Worm (Caenorhabditis elegans): ENCODE measurements around the gene F28G4.3.
A peak's percentile ranks its signal among the peaks of the same experiment; 100 is the strongest.

The F28G4.3 gene

DNA sequence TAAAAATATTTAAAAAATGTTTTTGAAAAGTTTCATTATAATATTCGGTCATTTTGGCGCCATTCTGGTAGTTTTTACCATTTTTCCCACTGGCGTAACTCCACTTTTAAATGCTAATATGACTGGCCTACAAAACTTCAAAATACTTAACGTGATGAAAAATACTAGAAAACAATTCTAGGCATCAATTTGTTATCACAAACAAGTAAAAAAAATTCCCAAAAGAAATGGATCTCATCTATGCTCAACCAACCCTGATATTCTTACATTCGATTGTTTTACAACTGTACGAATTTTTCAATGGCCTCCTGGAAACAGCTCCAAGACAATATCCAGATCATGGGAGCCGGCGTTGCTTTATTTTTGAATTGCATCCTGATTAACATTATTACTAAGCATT, 27.5 kb upstream of the F28G4.3 start, which contains the start of gene str-214:
Gene str-214 (plus strand): TSS at position 301 of the 400 bp plus-strand sequence.
- TF ChIP-seq eor-1 (tag; optimal IDR thresholded peaks at IDR 0.05) (no peak), ztf-4 (tag; optimal IDR thresholded peaks at IDR 0.05) (no peak), mml-1 (tag; optimal IDR thresholded peaks at IDR 0.05) (no peak), elt-2 (tag; optimal IDR thresholded peaks at IDR 0.05) (no peak), nhr-11 (tag; optimal IDR thresholded peaks at IDR 0.05) (no peak), snpc-4 (tag; optimal IDR thresholded peaks at IDR 0.05) (no peak), daf-12 (tag; optimal IDR thresholded peaks at IDR 0.05) (no peak), ceh-16 (tag; optimal IDR thresholded peaks at IDR 0.05) (no peak), nhr-43 (tag; optimal IDR thresholded peaks at IDR 0.05; ENCODE audit: poor library complexity, severe bottlenecking) (no peak), nhr-12 (tag; optimal IDR thresholded peaks at IDR 0.05) (no peak), aly-2 (tag; optimal IDR thresholded peaks at IDR 0.05) (no peak), nhr-76 (tag; optimal IDR thresholded peaks at IDR 0.05) (no peak), unc-62 (GFP tag; optimal IDR thresholded peaks at IDR 0.05) (no peak), nhr-77 (tag; optimal IDR thresholded peaks at IDR 0.05) (no peak), nhr-28 (tag; optimal IDR thresholded peaks at IDR 0.05) (no peak), sea-2 (GFP tag; optimal IDR thresholded peaks at IDR 0.05) (no peak), ama-1 (optimal IDR thresholded peaks at IDR 0.05) (no peak)

DNA sequence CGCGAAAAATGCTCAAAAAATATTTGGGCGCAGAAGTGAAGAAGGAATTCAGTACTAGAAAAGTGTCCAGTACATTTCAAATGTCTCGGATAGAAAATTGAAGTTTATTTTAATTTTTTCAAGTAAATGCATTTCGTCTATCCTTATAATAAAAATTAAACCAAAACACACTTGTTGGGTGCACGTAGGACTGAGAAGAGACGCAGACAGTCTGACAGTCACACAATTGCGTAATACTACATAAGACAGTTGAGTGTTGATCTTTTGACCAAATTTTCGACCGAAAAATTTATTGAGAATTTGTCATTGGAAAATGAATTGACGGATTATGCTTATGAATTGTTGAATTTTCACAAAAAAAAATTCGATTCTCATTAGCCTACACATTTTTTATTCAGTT, 22.0 kb upstream of the F28G4.3 start, which contains the start of gene oac-7:
Gene oac-7 (plus strand): TSS at position 283 of the 400 bp plus-strand sequence.
- TF ChIP-seq elt-2 (tag; optimal IDR thresholded peaks at IDR 0.05), result peak; percentile 15
- no peak for TF ChIP-seq ceh-16 (tag; optimal IDR thresholded peaks at IDR 0.05)
- no peak for TF ChIP-seq sea-2 (GFP tag; optimal IDR thresholded peaks at IDR 0.05)
- no peak for TF ChIP-seq snpc-4 (tag; optimal IDR thresholded peaks at IDR 0.05)
- TF ChIP-seq nhr-11 (tag; optimal IDR thresholded peaks at IDR 0.05), result no peak
- no peak for TF ChIP-seq ceh-82 (tag; optimal IDR thresholded peaks at IDR 0.05)
- TF ChIP-seq lin-39 (tag; optimal IDR thresholded peaks at IDR 0.05), result no peak

DNA sequence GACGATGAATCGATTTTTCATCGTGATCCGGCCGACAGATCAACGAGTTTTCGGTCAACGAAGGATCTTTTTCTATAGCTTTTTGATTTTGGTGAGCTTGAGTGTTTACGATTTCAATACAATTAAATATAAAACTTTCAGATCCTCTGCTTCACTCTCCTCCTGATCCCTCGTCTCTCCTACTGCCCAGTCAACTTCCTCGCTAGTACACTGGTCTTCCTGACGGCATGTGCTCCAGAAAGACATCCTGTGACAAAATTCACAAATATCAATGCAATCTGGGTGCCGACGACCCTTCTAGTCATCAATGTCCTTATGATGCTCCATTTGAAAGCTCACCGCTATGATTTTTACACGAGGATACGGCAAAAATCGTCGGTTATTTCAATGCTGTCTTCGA, 20.8 kb upstream of the F28G4.3 start:
- TF ChIP-seq elt-3 (tag; optimal IDR thresholded peaks at IDR 0.05) (no peak), hmg-11 (tag; optimal IDR thresholded peaks at IDR 0.05) (no peak), daf-12 (tag; optimal IDR thresholded peaks at IDR 0.05) (no peak), fos-1 (tag; optimal IDR thresholded peaks at IDR 0.05) (no peak), nhr-12 (tag; optimal IDR thresholded peaks at IDR 0.05) (no peak), ZK546.5 (tag; optimal IDR thresholded peaks at IDR 0.05) (no peak), nhr-77 (tag; optimal IDR thresholded peaks at IDR 0.05) (no peak), eor-1 (tag; optimal IDR thresholded peaks at IDR 0.05) (no peak), unc-39 (tag; optimal IDR thresholded peaks at IDR 0.05) (no peak), tbx-2 (tag; optimal IDR thresholded peaks at IDR 0.05) (no peak), nfya-1 (tag; optimal IDR thresholded peaks at IDR 0.05; ENCODE audit: insufficient read depth) (no peak), nhr-28 (tag; optimal IDR thresholded peaks at IDR 0.05) (no peak), egl-5 (tag; optimal IDR thresholded peaks at IDR 0.05) (no peak), R02D3.7 (tag; optimal IDR thresholded peaks at IDR 0.05) (no peak)

DNA sequence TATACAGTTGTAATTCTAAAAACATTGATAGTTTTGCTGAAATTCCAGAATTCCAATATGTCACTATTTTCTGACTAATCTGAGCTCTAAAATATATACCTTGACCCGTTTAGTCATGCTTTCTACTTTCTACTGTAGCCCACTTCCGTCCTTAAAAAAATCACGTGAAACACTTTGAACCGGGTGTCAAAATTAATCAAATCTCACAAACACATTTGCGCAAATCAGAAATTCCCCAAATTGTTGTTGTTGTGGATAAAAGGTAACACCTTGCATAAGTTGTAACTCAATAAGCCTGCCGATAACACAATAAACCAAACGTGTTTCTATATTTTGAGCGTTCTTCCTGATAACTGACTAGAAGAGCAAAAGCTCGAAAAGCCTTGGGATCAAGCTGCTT, 19.7 kb upstream of the F28G4.3 start, which contains the start of gene srxa-7:
Gene srxa-7 (plus strand): TSS at position 301 of the 400 bp plus-strand sequence.
- TF ChIP-seq ZK546.5 (tag; optimal IDR thresholded peaks at IDR 0.05), result no peak
- no peak for TF ChIP-seq lsy-12 (tag; optimal IDR thresholded peaks at IDR 0.05)
- no peak for TF ChIP-seq nhr-25 (tag; optimal IDR thresholded peaks at IDR 0.05)
- TF ChIP-seq snpc-4 (tag; optimal IDR thresholded peaks at IDR 0.05), result no peak

DNA sequence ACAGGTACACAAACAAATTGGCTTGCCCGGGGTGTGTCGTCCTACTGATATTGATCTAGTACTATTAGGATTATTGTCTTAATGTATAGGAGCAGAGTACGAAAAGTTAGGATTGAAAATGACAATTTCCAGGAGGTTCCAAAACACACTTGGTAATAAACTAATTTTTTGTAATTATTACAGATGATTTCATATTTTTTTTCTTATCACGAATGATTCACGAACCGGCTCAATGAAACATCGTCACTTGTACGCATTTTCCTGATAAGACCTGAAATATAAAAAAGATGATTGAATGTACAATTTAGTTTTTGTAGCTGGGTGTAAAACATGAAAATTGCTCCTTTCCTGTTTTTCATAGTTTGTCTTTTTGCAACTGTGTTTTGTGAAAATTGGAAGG, 14.9 kb upstream of the F28G4.3 start, which contains the start of the genes C31A11.13 and oac-6:
Gene C31A11.13 (minus strand): TSS at position 113 of the 400 bp plus-strand sequence.
Gene oac-6 (plus strand): TSS at position 279 of the 400 bp plus-strand sequence.
- TF ChIP-seq elt-2 (tag; optimal IDR thresholded peaks at IDR 0.05), result peak; percentile 58
- TF ChIP-seq pqm-1 (tag; optimal IDR thresholded peaks at IDR 0.05), result peak; percentile 60
- TF ChIP-seq nhr-25 (tag; optimal IDR thresholded peaks at IDR 0.05), result no peak

DNA sequence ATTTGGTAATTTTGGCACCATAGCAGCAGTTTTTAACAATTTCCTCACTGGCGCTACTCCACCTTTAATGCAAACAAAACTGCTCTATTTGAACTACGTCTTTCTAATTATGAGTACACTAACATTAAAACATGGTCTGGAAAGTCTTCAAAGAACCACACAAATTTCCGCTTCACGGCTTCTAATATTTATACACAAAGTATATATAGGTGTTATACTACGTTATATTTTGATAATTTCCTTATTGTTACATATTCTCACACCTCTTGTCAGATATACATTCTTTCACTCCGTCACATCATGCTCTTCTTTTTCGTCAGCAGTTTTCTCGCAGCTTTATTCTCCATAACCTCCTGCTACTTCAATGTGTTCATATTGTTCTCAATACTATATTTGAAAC, 12.8 kb upstream of the F28G4.3 start, which contains the start of gene srbc-82:
Gene srbc-82 (plus strand): TSS at position 301 of the 400 bp plus-strand sequence.
- TF ChIP-seq eor-1 (tag; optimal IDR thresholded peaks at IDR 0.05) (no peak), nhr-11 (tag; optimal IDR thresholded peaks at IDR 0.05) (no peak), nhr-12 (tag; optimal IDR thresholded peaks at IDR 0.05) (no peak), ceh-9 (tag; optimal IDR thresholded peaks at IDR 0.05) (no peak), nhr-76 (tag; optimal IDR thresholded peaks at IDR 0.05) (no peak), skn-1 (tag; optimal IDR thresholded peaks at IDR 0.05) (no peak), ama-1 (optimal IDR thresholded peaks at IDR 0.05) (no peak), R02D3.7 (tag; optimal IDR thresholded peaks at IDR 0.05) (no peak), tbx-2 (tag; optimal IDR thresholded peaks at IDR 0.05) (no peak), elt-1 (tag; optimal IDR thresholded peaks at IDR 0.05) (no peak), mml-1 (tag; optimal IDR thresholded peaks at IDR 0.05) (no peak), elt-3 (tag; optimal IDR thresholded peaks at IDR 0.05) (no peak), nfya-1 (tag; optimal IDR thresholded peaks at IDR 0.05; ENCODE audit: insufficient read depth) (no peak), nhr-43 (tag; optimal IDR thresholded peaks at IDR 0.05; ENCODE audit: poor library complexity, severe bottlenecking) (no peak), nhr-237 (tag; optimal IDR thresholded peaks at IDR 0.05) (no peak), ZK546.5 (tag; optimal IDR thresholded peaks at IDR 0.05) (no peak), nhr-25 (tag; optimal IDR thresholded peaks at IDR 0.05) (no peak), snpc-4 (tag; optimal IDR thresholded peaks at IDR 0.05) (no peak), zag-1 (tag; optimal IDR thresholded peaks at IDR 0.05) (no peak)

All from whole organism, L3 larva.